Worm (Caenorhabditis elegans): ENCODE measurements around the gene csn-6.

Gene csn-6

ce11 chrIV:13327064-13327463, 26.4 kb downstream of the csn-6 start:
- TF ChIP-seq ham-2 (GFP tag; optimal IDR thresholded peaks at IDR 0.05) (no peak), pha-4 (tag; optimal IDR thresholded peaks at IDR 0.05) (no peak), nhr-2 (tag; optimal IDR thresholded peaks at IDR 0.05) (no peak), zip-8 (tag; optimal IDR thresholded peaks at IDR 0.05) (no peak), bed-3 (GFP tag; optimal IDR thresholded peaks at IDR 0.05) (no peak), mls-2 (tag; optimal IDR thresholded peaks at IDR 0.05) (no peak), nhr-12 (tag; optimal IDR thresholded peaks at IDR 0.05) (no peak), unc-39 (tag; optimal IDR thresholded peaks at IDR 0.05) (no peak), sptf-1 (tag; optimal IDR thresholded peaks at IDR 0.05) (no peak), mep-1 (tag; optimal IDR thresholded peaks at IDR 0.05) (no peak), nhr-76 (tag; optimal IDR thresholded peaks at IDR 0.05) (no peak), lsy-2 (tag; optimal IDR thresholded peaks at IDR 0.05) (no peak)

- no peak for TF ChIP-seq sptf-1 (tag; optimal IDR thresholded peaks at IDR 0.05)
- no peak for TF ChIP-seq ztf-11 (tag; optimal IDR thresholded peaks at IDR 0.05)
- no peak for TF ChIP-seq sem-2 (GFP tag; optimal IDR thresholded peaks at IDR 0.05)
- no peak for TF ChIP-seq mab-5 (tag; optimal IDR thresholded peaks at IDR 0.05)
- no peak for TF ChIP-seq lin-13 (tag; optimal IDR thresholded peaks at IDR 0.05)
- no peak for TF ChIP-seq ham-2 (GFP tag; optimal IDR thresholded peaks at IDR 0.05)
- no peak for TF ChIP-seq zip-8 (tag; optimal IDR thresholded peaks at IDR 0.05)
- no peak for TF ChIP-seq bed-3 (GFP tag; optimal IDR thresholded peaks at IDR 0.05)
- TF ChIP-seq M03D4.4 (tag; optimal IDR thresholded peaks at IDR 0.05), result no peak
- TF ChIP-seq tbx-8 (GFP tag; optimal IDR thresholded peaks at IDR 0.05), result no peak
- TF ChIP-seq flh-1 (GFP tag; optimal IDR thresholded peaks at IDR 0.05), result no peak
- no peak for TF ChIP-seq lin-32 (GFP tag; optimal IDR thresholded peaks at IDR 0.05)
- TF ChIP-seq blmp-1 (tag; optimal IDR thresholded peaks at IDR 0.05), result no peak
- TF ChIP-seq nhr-76 (tag; optimal IDR thresholded peaks at IDR 0.05), result no peak
- no peak for TF ChIP-seq unc-120 (tag; optimal IDR thresholded peaks at IDR 0.05; ENCODE audit: poor library complexity, severe bottlenecking)
- no peak for TF ChIP-seq mls-2 (tag; optimal IDR thresholded peaks at IDR 0.05)
- no peak for TF ChIP-seq nhr-28 (tag; optimal IDR thresholded peaks at IDR 0.05)
Observed at ce11 chrIV:13328059-13328458, 27.4 kb downstream of the csn-6 start, which contains the start of gene far-6. far-6 (plus strand) TSS chrIV:13328359.

ce11 chrIV:13330547-13330946, 29.9 kb downstream of the csn-6 start:
- TF ChIP-seq mep-1 (tag; optimal IDR thresholded peaks at IDR 0.05), result no peak
- TF ChIP-seq lin-13 (tag; optimal IDR thresholded peaks at IDR 0.05), result no peak
- no peak for TF ChIP-seq elt-1 (tag; optimal IDR thresholded peaks at IDR 0.05; ENCODE audit: borderline replicate concordance, insufficient read depth)
- no peak for TF ChIP-seq lin-32 (GFP tag; optimal IDR thresholded peaks at IDR 0.05)
- no peak for TF ChIP-seq ces-1 (GFP tag; optimal IDR thresholded peaks at IDR 0.05)
- no peak for TF ChIP-seq nhr-2 (tag; optimal IDR thresholded peaks at IDR 0.05)
- no peak for TF ChIP-seq lsy-2 (tag; optimal IDR thresholded peaks at IDR 0.05)
- no peak for TF ChIP-seq drap-1 (GFP tag; optimal IDR thresholded peaks at IDR 0.05)
- no peak for TF ChIP-seq pha-4 (tag; optimal IDR thresholded peaks at IDR 0.05)
- TF ChIP-seq sptf-1 (tag; optimal IDR thresholded peaks at IDR 0.05), result no peak
- TF ChIP-seq nhr-237 (tag; optimal IDR thresholded peaks at IDR 0.05), result no peak
- TF ChIP-seq mab-5 (tag; optimal IDR thresholded peaks at IDR 0.05), result no peak

- TF ChIP-seq hlh-1 (tag; optimal IDR thresholded peaks at IDR 0.05) (no peak), nhr-28 (tag; optimal IDR thresholded peaks at IDR 0.05) (no peak)
Observed at ce11 chrIV:13331285-13331684, 30.7 kb downstream of the csn-6 start, which contains the start of gene pqn-74. pqn-74 (minus strand) TSS chrIV:13331406.

- TF ChIP-seq sptf-1 (tag; optimal IDR thresholded peaks at IDR 0.05), result no peak
- TF ChIP-seq blmp-1 (tag; optimal IDR thresholded peaks at IDR 0.05), result no peak
- no peak for TF ChIP-seq lin-32 (GFP tag; optimal IDR thresholded peaks at IDR 0.05)
- TF ChIP-seq pha-4 (tag; optimal IDR thresholded peaks at IDR 0.05), result no peak
- no peak for TF ChIP-seq zip-8 (tag; optimal IDR thresholded peaks at IDR 0.05)
- TF ChIP-seq bed-3 (GFP tag; optimal IDR thresholded peaks at IDR 0.05), result no peak
- TF ChIP-seq nhr-28 (tag; optimal IDR thresholded peaks at IDR 0.05), result no peak
- TF ChIP-seq unc-39 (tag; optimal IDR thresholded peaks at IDR 0.05), result no peak
- no peak for TF ChIP-seq ces-1 (GFP tag; optimal IDR thresholded peaks at IDR 0.05)
- TF ChIP-seq mls-2 (tag; optimal IDR thresholded peaks at IDR 0.05), result no peak
- no peak for TF ChIP-seq mep-1 (tag; optimal IDR thresholded peaks at IDR 0.05)
- no peak for TF ChIP-seq elt-1 (tag; optimal IDR thresholded peaks at IDR 0.05; ENCODE audit: borderline replicate concordance, insufficient read depth)
Observed at ce11 chrIV:13334287-13334686, 33.7 kb downstream of the csn-6 start.

- TF ChIP-seq lin-13 (tag; optimal IDR thresholded peaks at IDR 0.05), result no peak
- TF ChIP-seq nhr-76 (tag; optimal IDR thresholded peaks at IDR 0.05), result no peak
- no peak for TF ChIP-seq flh-1 (GFP tag; optimal IDR thresholded peaks at IDR 0.05)
- TF ChIP-seq mab-5 (tag; optimal IDR thresholded peaks at IDR 0.05), result no peak
Observed at ce11 chrIV:13342555-13342954, 41.9 kb downstream of the csn-6 start, which contains the start of gene W02A2.5. W02A2.5 (plus strand) TSS chrIV:13342855.
